Fruit fly (Drosophila melanogaster) whole organism, larva: ENCODE data around the gene wgn.

ENCODE experiments used
- noc ChIP-seq: fragments of 200-800 bp; sonication (Bioruptor generic); optimal IDR thresholded peaks from 3 replicates; lab custom pipeline; 2019; ENCODE audit warnings: missing biosample characterization, mild to moderate bottlenecking, missing genetic modification characterization, moderate library complexity

wgn gene

dm6 chrX:18650252-18650651, 15.5 kb upstream of the wgn start, which contains the start of gene Hou:
TSS of gene Hou (minus strand) at chrX:18650444.
- no peak for TF ChIP-seq noc (tag; lab: Kevin White, UChicago)

- TF ChIP-seq noc (tag; lab: Kevin White, UChicago) = no peak
These were observed 13.3 kb upstream of the wgn start, which contains the start of gene Nup35 for dm6 chrX:18647961-18648360. TSS of gene Nup35 (plus strand) at chrX:18648182.

- TF ChIP-seq noc (tag; lab: Kevin White, UChicago) = no peak
These were observed 12.4 kb upstream of the wgn start, which contains the start of gene Rip11 for dm6 chrX:18646855-18647699. TSS of gene Rip11 (minus strand) at chrX:18647648.

dm6 chrX:18645720-18646213, 11.1 kb upstream of the wgn start:
- peak; percentile 54 for TF ChIP-seq noc (tag; lab: Kevin White, UChicago)

- TF ChIP-seq noc (tag; lab: Kevin White, UChicago) = peak; percentile 92
These were observed 10.2 kb upstream of the wgn start for dm6 chrX:18644890-18645289.

dm6 chrX:18643057-18643656, 8.4 kb upstream of the wgn start:
- TF ChIP-seq noc (tag; lab: Kevin White, UChicago) = no peak

- no peak for TF ChIP-seq noc (tag; lab: Kevin White, UChicago)
These were observed 1.7 kb upstream of the wgn start for dm6 chrX:18636275-18636947.

dm6 chrX:18635118-18635552, 427 bp upstream of the wgn start:
- no peak for TF ChIP-seq noc (tag; lab: Kevin White, UChicago)

- TF ChIP-seq noc (tag; lab: Kevin White, UChicago) = no peak
These were observed 3.7 kb downstream of the wgn start for dm6 chrX:18630990-18631389.

- TF ChIP-seq noc (tag; lab: Kevin White, UChicago) = no peak
These were observed 7.7 kb downstream of the wgn start for dm6 chrX:18627002-18627401.

- no peak for TF ChIP-seq noc (tag; lab: Kevin White, UChicago)
These were observed 12.9 kb downstream of the wgn start for dm6 chrX:18621649-18622346.

- TF ChIP-seq noc (tag; lab: Kevin White, UChicago) = no peak
These were observed 16.6 kb downstream of the wgn start for dm6 chrX:18618122-18618521.

- TF ChIP-seq noc (tag; lab: Kevin White, UChicago) = no peak
These were observed 17.2 kb downstream of the wgn start, which contains the start of gene CG15040 for dm6 chrX:18617489-18617888. TSS of gene CG15040 (minus strand) at chrX:18617589.

dm6 chrX:18613434-18613833, 21.3 kb downstream of the wgn start:
- TF ChIP-seq noc (tag; lab: Kevin White, UChicago) = no peak

dm6 chrX:18587265-18587664, 47.4 kb downstream of the wgn start:
- no peak for TF ChIP-seq noc (tag; lab: Kevin White, UChicago)
